Fruit fly (Drosophila melanogaster): ENCODE measurements around the gene Bub1.

dm6 chr2L:5229735-5230347, 48.8 kb upstream of the Bub1 start:
- TF ChIP-seq psq (optimal IDR thresholded peaks at IDR 0.05) (no peak), Myc (optimal IDR thresholded peaks at IDR 0.05) (no peak), Sin3A (optimal IDR thresholded peaks at IDR 0.05) (no peak), insv (optimal IDR thresholded peaks at IDR 0.05) (no peak), h (optimal IDR thresholded peaks at IDR 0.05) (no peak), ttk (optimal IDR thresholded peaks at IDR 0.05) (no peak)
